Fruit fly (Drosophila melanogaster): Measurements from ENCODE around the gene Prosbeta7.

Gene Prosbeta7

dm6 chr3R:5368170-5368781 lies 10.1 kb upstream of the Prosbeta7 start, which contains the start of gene Cerk (continued):
- TF ChIP-seq bbx (GFP tag; IDR thresholded peaks at IDR 0.05; ENCODE audit: partially characterized antibody) (peak; percentile 57), slbo (GFP tag; IDR thresholded peaks at IDR 0.05) (peak; percentile 62; the same call in 1 of the 2 replicates), hkb (optimal IDR thresholded peaks at IDR 0.05) (no peak), hkb (GFP tag; IDR thresholded peaks at IDR 0.05) (no peak), CG10462 (GFP tag; optimal IDR thresholded peaks at IDR 0.05) (peak; percentile 13), CG13123 (GFP tag; optimal IDR thresholded peaks at IDR 0.05) (peak; percentile 24), CG7271 (tag; optimal IDR thresholded peaks at IDR 0.05) (no peak), org-1 (GFP tag; optimal IDR thresholded peaks at IDR 0.05) (no peak), nerfin-1 (tag; optimal IDR thresholded peaks at IDR 0.05) (no peak), cwo (GFP tag; optimal IDR thresholded peaks at IDR 0.05) (no peak), otp (GFP tag; IDR thresholded peaks at IDR 0.05) (0 out of 3 replicates have a peak, but pooled peaks have one; percentile 33), Rfx (GFP tag; IDR thresholded peaks at IDR 0.05) (peak; percentile 73), CG11085 (GFP tag; IDR thresholded peaks at IDR 0.05) (peak; percentile 47; the same call in 1 of the 2 replicates), inv (GFP tag; IDR thresholded peaks at IDR 0.05; ENCODE audit: partially characterized antibody) (peak; percentile 42; the same call in 1 of the 2 replicates), CG9215 (GFP tag; IDR thresholded peaks at IDR 0.05) (0 out of 2 replicates have a peak, but pooled peaks have one; percentile 9), tll (GFP tag; optimal IDR thresholded peaks at IDR 0.05) (no peak), salm (tag; optimal IDR thresholded peaks at IDR 0.05) (peak; percentile 22), maf-S (GFP tag; optimal IDR thresholded peaks at IDR 0.05) (no peak), CG9727 (GFP tag; optimal IDR thresholded peaks at IDR 0.05) (no peak), wek (GFP tag; optimal IDR thresholded peaks at IDR 0.05) (peak; percentile 99), Nf-YB (GFP tag; optimal IDR thresholded peaks at IDR 0.05) (no peak), hb (GFP tag; IDR thresholded peaks at IDR 0.05; ENCODE audit: partially characterized antibody) (no peak), NK7.1 (GFP tag; optimal IDR thresholded peaks at IDR 0.05) (no peak), eyg (GFP tag; optimal IDR thresholded peaks at IDR 0.05) (peak; percentile 59), CG18764 (GFP tag; optimal IDR thresholded peaks at IDR 0.05) (no peak), CG11723 (GFP tag; optimal IDR thresholded peaks at IDR 0.05) (no peak), CG32532 (GFP tag; IDR thresholded peaks at IDR 0.05) (peak; percentile 64), pan (optimal IDR thresholded peaks at IDR 0.05) (no peak), pan (GFP tag; optimal IDR thresholded peaks at IDR 0.05 in 1 of 2, IDR thresholded peaks at IDR 0.05 in 1 of 2) (peak in 1 of 2 experiments; percentile 23), fru (optimal IDR thresholded peaks at IDR 0.05) (no peak), jumu (GFP tag; optimal IDR thresholded peaks at IDR 0.05) (peak; percentile 5), CG5953 (GFP tag; IDR thresholded peaks at IDR 0.05) (no peak), dimm (GFP tag; IDR thresholded peaks at IDR 0.05) (no peak), mld (GFP tag; IDR thresholded peaks at IDR 0.05; ENCODE audit: partially characterized antibody) (0 out of 3 replicates have a peak, but pooled peaks have one; percentile 10), CG12744 (GFP tag; optimal IDR thresholded peaks at IDR 0.05) (no peak), ind (GFP tag; optimal IDR thresholded peaks at IDR 0.05) (peak; percentile 27), Ada2b (GFP tag; IDR thresholded peaks at IDR 0.05) (no peak), gro (GFP tag; optimal IDR thresholded peaks at IDR 0.05) (peak; percentile 38), MBD-R2 (GFP tag; IDR thresholded peaks at IDR 0.05) (peak; percentile 78), lmd (GFP tag; IDR thresholded peaks at IDR 0.05) (peak; percentile 48; the same call in 1 of the 2 replicates), Camta (GFP tag; optimal IDR thresholded peaks at IDR 0.05) (peak; percentile 17), Oli (tag; optimal IDR thresholded peaks at IDR 0.05) (no peak), CG4360 (GFP tag; IDR thresholded peaks at IDR 0.05) (peak; percentile 82), CG4854 (GFP tag; optimal IDR thresholded peaks at IDR 0.05) (no peak), ttk (GFP tag; IDR thresholded peaks at IDR 0.05) (no peak), CG5180 (GFP tag; optimal IDR thresholded peaks at IDR 0.05) (no peak), CG17568 (GFP tag; optimal IDR thresholded peaks at IDR 0.05) (no peak), Deaf1 (tag; optimal IDR thresholded peaks at IDR 0.05) (no peak), CG7357 (GFP tag; IDR thresholded peaks at IDR 0.05) (0 out of 3 replicates have a peak, but pooled peaks have one; percentile 22), CG15269 (tag; optimal IDR thresholded peaks at IDR 0.05) (no peak)
